Worm (Caenorhabditis elegans): Measurements from ENCODE around the gene smg-4.

DNA sequence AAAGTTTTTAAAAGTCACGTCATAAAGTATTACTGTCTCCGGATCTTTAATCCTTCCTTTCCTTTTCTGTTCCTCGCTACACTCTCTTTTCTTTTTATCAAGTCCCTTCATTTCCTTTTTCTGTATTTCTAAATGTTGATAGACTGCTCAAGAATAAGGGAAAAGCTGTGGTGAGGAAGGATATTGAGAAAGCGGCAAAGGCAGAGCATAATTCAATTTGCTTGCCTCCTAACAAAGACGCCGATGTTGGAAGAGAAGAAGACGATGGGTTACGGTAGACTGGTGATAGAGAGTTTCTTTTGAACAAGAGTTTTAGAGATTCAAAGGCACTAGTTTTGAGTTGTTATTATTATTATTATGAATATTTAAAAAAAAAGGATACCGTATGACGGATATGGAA lies 11.9 kb downstream of the smg-4 start:
- TF ChIP-seq elt-3 (tag; optimal IDR thresholded peaks at IDR 0.05) (no peak), nhr-237 (tag; optimal IDR thresholded peaks at IDR 0.05) (no peak), nhr-11 (tag; optimal IDR thresholded peaks at IDR 0.05) (no peak), skn-1 (tag; optimal IDR thresholded peaks at IDR 0.05) (no peak), lsy-12 (tag; optimal IDR thresholded peaks at IDR 0.05) (no peak), fkh-10 (GFP tag; optimal IDR thresholded peaks at IDR 0.05) (peak; percentile 99), ztf-11 (tag; optimal IDR thresholded peaks at IDR 0.05) (no peak), pha-4 (tag; optimal IDR thresholded peaks at IDR 0.05) (no peak), snpc-4 (tag; optimal IDR thresholded peaks at IDR 0.05) (no peak), egl-27 (tag; optimal IDR thresholded peaks at IDR 0.05) (no peak), elt-1 (tag; optimal IDR thresholded peaks at IDR 0.05) (no peak)

Data from whole organism, L3 larva.